Fruit fly (Drosophila melanogaster): ENCODE data around the gene CG5292.
A peak's percentile ranks its signal among the peaks of the same experiment; 100 is the strongest.

CG5292 gene

dm6 chr3R:17121277-17121676 is 30.4 kb upstream of the CG5292 start, which contains the start of gene CG42779:
TSS of gene CG42779 (plus strand) at chr3R:17121577.
- no peak for TF ChIP-seq rib (GFP tag; IDR thresholded peaks at IDR 0.05)
- no peak for TF ChIP-seq Ada2b (GFP tag; IDR thresholded peaks at IDR 0.05)
- TF ChIP-seq lab (GFP tag; optimal IDR thresholded peaks at IDR 0.05), result peak; percentile 14

dm6 chr3R:17122796-17123504 is 28.7 kb upstream of the CG5292 start:
- TF ChIP-seq fru (optimal IDR thresholded peaks at IDR 0.05) (no peak), gem (tag; optimal IDR thresholded peaks at IDR 0.05) (peak; percentile 31), dysf (GFP tag; IDR thresholded peaks at IDR 0.05) (0 out of 3 replicates have a peak, but pooled peaks have one; percentile 10), CG31441 (GFP tag; IDR thresholded peaks at IDR 0.05) (0 out of 2 replicates have a peak, but pooled peaks have one; percentile 37), CG5953 (GFP tag; IDR thresholded peaks at IDR 0.05) (no peak), crol (GFP tag; IDR thresholded peaks at IDR 0.05) (peak; percentile 91), Doc2 (GFP tag; IDR thresholded peaks at IDR 0.05) (no peak), rib (GFP tag; IDR thresholded peaks at IDR 0.05) (peak; percentile 24; the same call in 1 of the 2 replicates), aop (GFP tag; IDR thresholded peaks at IDR 0.05) (no peak), dmrt99B (tag; optimal IDR thresholded peaks at IDR 0.05) (peak; percentile 27), CG7839 (tag; optimal IDR thresholded peaks at IDR 0.05) (peak; percentile 7), br (optimal IDR thresholded peaks at IDR 0.05) (no peak), CG2678 (tag; optimal IDR thresholded peaks at IDR 0.05) (peak; percentile 14), CG17361 (GFP tag; IDR thresholded peaks at IDR 0.05) (0 out of 3 replicates have a peak, but pooled peaks have one; percentile 14), CG13775 (GFP tag; optimal IDR thresholded peaks at IDR 0.05) (no peak), MESR4 (GFP tag; optimal IDR thresholded peaks at IDR 0.05) (no peak), Hr51 (GFP tag; optimal IDR thresholded peaks at IDR 0.05) (peak in 1 of 2 experiments; percentile 40), CG8281 (tag; optimal IDR thresholded peaks at IDR 0.05) (peak; percentile 95), Bgb (GFP tag; IDR thresholded peaks at IDR 0.05; ENCODE audit: partially characterized antibody) (no peak), Hr78 (GFP tag; optimal IDR thresholded peaks at IDR 0.05) (no peak), CG11504 (tag; optimal IDR thresholded peaks at IDR 0.05) (no peak), corto (GFP tag; optimal IDR thresholded peaks at IDR 0.05) (no peak), sens (GFP tag) (peak; percentile 5), CG17829 (tag; optimal IDR thresholded peaks at IDR 0.05) (no peak), NFAT (GFP tag; IDR thresholded peaks at IDR 0.05) (no peak), CG12659 (GFP tag; optimal IDR thresholded peaks at IDR 0.05) (no peak), CG14441 (GFP tag; IDR thresholded peaks at IDR 0.05) (no peak), chinmo (GFP tag; IDR thresholded peaks at IDR 0.05; ENCODE audit: partially characterized antibody) (peak; percentile 88; the same call in 3 of the 4 replicates), Sox102F (GFP tag; optimal IDR thresholded peaks at IDR 0.05) (peak; percentile 18), pho (GFP tag; optimal IDR thresholded peaks at IDR 0.05) (no peak), CG43689 (GFP tag; IDR thresholded peaks at IDR 0.05) (no peak), tup (GFP tag; optimal IDR thresholded peaks at IDR 0.05) (no peak), Adf1 (GFP tag; IDR thresholded peaks at IDR 0.05) (peak; percentile 73), CG6175 (GFP tag; IDR thresholded peaks at IDR 0.05) (peak; percentile 87)

- no peak for TF ChIP-seq CG1647 (GFP tag; optimal IDR thresholded peaks at IDR 0.05)
- TF ChIP-seq CG7963 (GFP tag; IDR thresholded peaks at IDR 0.05; ENCODE audit: partially characterized antibody), result no peak
Observed at dm6 chr3R:17124177-17124576, 27.5 kb upstream of the CG5292 start, which contains the start of gene CG45079. TSS of gene CG45079 (plus strand) at chr3R:17124477.

All from whole organism, embryonic.